Worm (Caenorhabditis elegans) whole organism, L2 larva: ENCODE measurements around the gene sms-2.
A peak's percentile ranks its signal among the peaks of the same experiment; 100 is the strongest.

Experiments
- C34F6.9 ChIP-seq: fragments of 150-350 bp; optimal IDR thresholded peaks from 2 replicates; lab custom pipeline; 2014; ENCODE audit warnings: missing biosample characterization, missing genetic modification characterization
- F13H6.1 ChIP-seq: sonication (generic microtip); optimal IDR thresholded peaks from 2 replicates; lab custom pipeline; 2016; ENCODE audit warnings: missing genetic modification characterization, missing compliant biosample characterization
- R02D3.7 ChIP-seq: fragments of 150-350 bp; optimal IDR thresholded peaks from 2 replicates; lab custom pipeline; 2014; ENCODE audit warnings: missing biosample characterization, missing genetic modification characterization
- Y55F3AM.14 ChIP-seq: fragments of 200-800 bp; sonication (Bioruptor generic); optimal IDR thresholded peaks from 2 replicates; lab custom pipeline; 2018; ENCODE audit warnings: mild to moderate bottlenecking, missing genetic modification characterization, missing compliant biosample characterization
- aly-2 ChIP-seq: fragments of 150-350 bp; optimal IDR thresholded peaks from 2 replicates; lab custom pipeline; 2014; ENCODE audit warnings: missing biosample characterization, missing genetic modification characterization
- blmp-1 ChIP-seq: sonication (generic microtip); optimal IDR thresholded peaks from 2 replicates; lab custom pipeline; 2017; ENCODE audit warnings: missing genetic modification characterization, mild to moderate bottlenecking, missing compliant biosample characterization, antibody characterized with exemption, moderate library complexity; ENCODE audit not compliant: insufficient read depth
- ceh-16 ChIP-seq: fragments of 150-350 bp; optimal IDR thresholded peaks from 2 replicates; lab custom pipeline; 2014; ENCODE audit warnings: missing biosample characterization, missing genetic modification characterization
- ceh-82 ChIP-seq: fragments of 150-350 bp; optimal IDR thresholded peaks from 2 replicates; lab custom pipeline; 2014; ENCODE audit warnings: missing biosample characterization, missing genetic modification characterization
- crh-2 ChIP-seq: sonication (generic microtip); optimal IDR thresholded peaks from 2 replicates; lab custom pipeline; 2017; ENCODE audit warnings: missing biosample characterization, missing genetic modification characterization
- egl-27 ChIP-seq: sonication (generic microtip); optimal IDR thresholded peaks from 3 replicates; lab custom pipeline; 2017; ENCODE audit warnings: missing biosample characterization, missing genetic modification reagents, missing genetic modification characterization
- fos-1 ChIP-seq: fragments of 150-350 bp; optimal IDR thresholded peaks from 2 replicates; lab custom pipeline; 2014; ENCODE audit warnings: missing biosample characterization, missing genetic modification characterization
- gmeb-1 ChIP-seq: fragments of 150-350 bp; optimal IDR thresholded peaks from 2 replicates; lab custom pipeline; 2014; ENCODE audit warnings: missing biosample characterization, missing genetic modification characterization
- lin-11 ChIP-seq: fragments of 150-350 bp; sonication (generic microtip); optimal IDR thresholded peaks from 2 replicates; lab custom pipeline; 2014; ENCODE audit warnings: missing biosample characterization, missing genetic modification characterization, inconsistent platforms, mixed read lengths
- lin-13 ChIP-seq: fragments of 150-350 bp; optimal IDR thresholded peaks from 2 replicates; lab custom pipeline; 2014; ENCODE audit warnings: missing biosample characterization, missing genetic modification reagents, missing genetic modification characterization
- lin-39 ChIP-seq: fragments of 150-350 bp; optimal IDR thresholded peaks from 2 replicates; lab custom pipeline; 2014; ENCODE audit warnings: missing biosample characterization, missing genetic modification reagents, missing genetic modification characterization
- lsy-2 ChIP-seq, 2 experiments: fragments of 150-350 bp in 1 of 2; sonication (generic microtip) in 1 of 2; optimal IDR thresholded peaks; 2 replicates each; lab custom pipeline; 2014 to 2017; ENCODE audit warnings: missing biosample characterization in 2 of 2, missing genetic modification characterization in 2 of 2
- mab-5 ChIP-seq: fragments of 150-350 bp; optimal IDR thresholded peaks from 2 replicates; lab custom pipeline; 2014; ENCODE audit warnings: missing biosample characterization, missing genetic modification characterization
- mbf-1 ChIP-seq: sonication (generic microtip); optimal IDR thresholded peaks from 2 replicates; lab custom pipeline; 2017; ENCODE audit warnings: missing biosample characterization, missing genetic modification characterization
- nhr-11 ChIP-seq: fragments of 150-350 bp; optimal IDR thresholded peaks from 2 replicates; lab custom pipeline; 2014; ENCODE audit warnings: missing biosample characterization, missing genetic modification characterization
- nhr-12 ChIP-seq: fragments of 150-350 bp; optimal IDR thresholded peaks from 2 replicates; lab custom pipeline; 2014; ENCODE audit warnings: missing biosample characterization, missing genetic modification characterization
- nhr-129 ChIP-seq: fragments of 150-350 bp; optimal IDR thresholded peaks from 2 replicates; lab custom pipeline; 2014; ENCODE audit warnings: missing biosample characterization, missing genetic modification characterization
- nhr-21 ChIP-seq: fragments of 150-350 bp; optimal IDR thresholded peaks from 2 replicates; lab custom pipeline; 2014; ENCODE audit warnings: missing biosample characterization, missing genetic modification characterization
- nhr-23 ChIP-seq: fragments of 150-350 bp; optimal IDR thresholded peaks from 2 replicates; lab custom pipeline; 2014; ENCODE audit warnings: missing biosample characterization, missing genetic modification reagents, missing genetic modification characterization
- nhr-237 ChIP-seq: fragments of 150-350 bp; optimal IDR thresholded peaks from 2 replicates; lab custom pipeline; 2014; ENCODE audit warnings: missing biosample characterization, missing genetic modification characterization
- nhr-25 ChIP-seq: fragments of 150-350 bp; sonication (generic microtip); optimal IDR thresholded peaks from 3 replicates; lab custom pipeline; 2014; ENCODE audit warnings: missing biosample characterization, missing genetic modification characterization
- nhr-77 ChIP-seq: fragments of 150-350 bp; optimal IDR thresholded peaks from 2 replicates; lab custom pipeline; 2014; ENCODE audit warnings: missing biosample characterization, missing genetic modification characterization
- peb-1 ChIP-seq: fragments of 150-350 bp; optimal IDR thresholded peaks from 2 replicates; lab custom pipeline; 2014; ENCODE audit warnings: missing biosample characterization, missing genetic modification characterization
- sem-4 ChIP-seq: fragments of 150-350 bp; optimal IDR thresholded peaks from 2 replicates; lab custom pipeline; 2014; ENCODE audit warnings: missing biosample characterization, missing genetic modification reagents, missing genetic modification characterization
- sma-9 ChIP-seq, 2 experiments: fragments of 150-350 bp in 1 of 2; sonication (generic microtip) in 1 of 2; optimal IDR thresholded peaks; 2 replicates each; lab custom pipeline; 2014 to 2016; ENCODE audit warnings: missing genetic modification characterization in 2 of 2, mild to moderate bottlenecking in 1 of 2, missing biosample characterization in 1 of 2, missing compliant biosample characterization in 1 of 2, missing genetic modification reagents in 1 of 2, moderate library complexity in 1 of 2
- snpc-4 ChIP-seq: fragments of 150-350 bp; optimal IDR thresholded peaks from 2 replicates; lab custom pipeline; 2014; ENCODE audit warnings: missing biosample characterization, missing genetic modification characterization
- unc-39 ChIP-seq: fragments of 150-350 bp; optimal IDR thresholded peaks from 2 replicates; lab custom pipeline; 2014; ENCODE audit warnings: missing biosample characterization, missing genetic modification characterization
- unc-55 ChIP-seq: fragments of 150-350 bp; sonication (generic microtip); optimal IDR thresholded peaks from 3 replicates; lab custom pipeline; 2014; ENCODE audit warnings: missing biosample characterization, missing genetic modification reagents, missing genetic modification characterization
- unc-62 ChIP-seq: fragments of 150-350 bp; optimal IDR thresholded peaks from 2 replicates; lab custom pipeline; 2014; ENCODE audit warnings: missing biosample characterization, missing genetic modification reagents, missing genetic modification characterization
- zag-1 ChIP-seq: fragments of 150-350 bp; optimal IDR thresholded peaks from 2 replicates; lab custom pipeline; 2014; ENCODE audit warnings: missing biosample characterization, missing genetic modification characterization
- ztf-1 ChIP-seq: fragments of 200-800 bp; sonication (Bioruptor generic); conservative IDR thresholded peaks from 2 replicates; pipeline ENCODE4 v1.3.6; 2022; ENCODE audit warnings: missing genetic modification characterization, missing compliant biosample characterization
- ztf-11 ChIP-seq: sonication (generic microtip); optimal IDR thresholded peaks from 2 replicates; lab custom pipeline; 2017; ENCODE audit warnings: missing biosample characterization, missing genetic modification characterization
- ztf-4 ChIP-seq: fragments of 150-350 bp; optimal IDR thresholded peaks from 2 replicates; lab custom pipeline; 2014; ENCODE audit warnings: missing biosample characterization, missing genetic modification characterization

The sms-2 gene

DNA sequence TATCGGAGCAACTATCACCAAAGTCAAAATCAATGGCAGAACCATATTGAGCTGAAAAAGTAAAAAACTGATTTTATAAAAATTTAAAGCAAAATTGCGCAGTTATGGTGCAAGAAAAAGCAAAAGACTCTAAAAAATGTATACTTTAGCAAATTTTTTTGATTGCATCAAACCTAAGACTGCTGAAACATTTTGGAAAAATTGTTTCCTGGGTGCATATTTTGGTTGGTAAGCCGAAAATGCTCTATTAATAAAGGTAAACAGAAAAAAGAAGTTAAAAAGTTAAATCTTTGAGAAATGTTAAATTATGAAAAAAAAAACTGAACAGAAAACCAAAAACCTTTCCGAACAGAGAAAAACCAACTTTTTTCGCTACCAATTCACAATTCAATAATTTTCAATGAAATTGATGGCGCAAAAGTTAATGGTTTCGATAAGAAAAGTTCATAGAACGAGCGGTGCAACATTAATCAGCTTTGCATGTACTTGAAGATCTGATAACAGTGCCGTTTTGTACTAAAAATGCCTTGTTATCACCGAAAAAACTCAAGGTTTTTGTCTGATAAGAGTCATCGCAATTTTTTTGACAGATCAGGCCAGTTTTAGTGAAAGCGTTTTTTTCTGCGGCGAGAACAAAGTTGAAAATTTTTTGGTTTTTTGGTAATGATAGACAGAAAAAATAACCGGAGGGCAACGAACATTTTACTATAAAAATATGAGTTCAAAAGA is 29.4 kb upstream of the sms-2 start, which contains the start of gene abhd-3.2 (continued):
- TF ChIP-seq unc-39 (tag; lab: Kevin White, UChicago): no peak
- no peak for TF ChIP-seq peb-1 (tag; lab: Kevin White, UChicago)
- TF ChIP-seq zag-1: no peak
- TF ChIP-seq gmeb-1: peak; percentile 65
- TF ChIP-seq nhr-21 (tag; lab: Kevin White, UChicago): peak; percentile 17
- peak; percentile 3 for TF ChIP-seq F13H6.1 (tag; lab: Kevin White, UChicago)
- no peak for TF ChIP-seq ceh-82 (tag; lab: Kevin White, UChicago)
- TF ChIP-seq egl-27 (tag; lab: Kevin White, UChicago): peak; percentile 67
- no peak for TF ChIP-seq mab-5 (tag; lab: Kevin White, UChicago)
- no peak for TF ChIP-seq C34F6.9
- TF ChIP-seq, all 48 proteins: peak for 11

DNA sequence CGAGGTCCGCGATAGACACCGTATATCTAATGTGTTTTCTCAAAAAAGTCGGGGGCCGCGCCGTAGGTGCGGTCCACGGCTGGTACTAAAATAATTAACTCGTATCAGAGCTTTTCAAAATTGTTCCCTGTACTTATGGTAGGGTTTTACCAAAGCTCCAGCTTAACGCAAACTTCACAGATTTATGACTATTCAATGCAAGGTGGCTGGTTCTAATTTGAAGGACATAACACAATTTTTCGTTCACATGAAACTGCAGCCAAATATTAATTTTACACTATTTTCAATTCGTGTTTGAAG is 26.5 kb upstream of the sms-2 start:
- TF ChIP-seq crh-2 (no peak), mab-5 (tag; lab: Kevin White, UChicago) (no peak), C34F6.9 (no peak), unc-62 (GFP tag; lab: Kevin White, UChicago) (no peak), peb-1 (tag; lab: Kevin White, UChicago) (no peak), R02D3.7 (tag; lab: Kevin White, UChicago) (no peak), mbf-1 (tag; lab: Kevin White, UChicago) (no peak), snpc-4 (tag; lab: Kevin White, UChicago) (no peak), sem-4 (tag; lab: Kevin White, UChicago) (no peak), nhr-11 (tag; lab: Kevin White, UChicago) (no peak), unc-39 (tag; lab: Kevin White, UChicago) (no peak), ceh-16 (no peak), nhr-23 (tag; lab: Kevin White, UChicago) (no peak), nhr-77 (tag; lab: Kevin White, UChicago) (no peak), sma-9 (GFP tag; optimal IDR thresholded peaks at IDR 0.05; lab: Kevin White, UChicago) (no peak), sma-9 (tag; optimal IDR thresholded peaks at IDR 0.05; lab: Kevin White, UChicago) (no peak)

DNA sequence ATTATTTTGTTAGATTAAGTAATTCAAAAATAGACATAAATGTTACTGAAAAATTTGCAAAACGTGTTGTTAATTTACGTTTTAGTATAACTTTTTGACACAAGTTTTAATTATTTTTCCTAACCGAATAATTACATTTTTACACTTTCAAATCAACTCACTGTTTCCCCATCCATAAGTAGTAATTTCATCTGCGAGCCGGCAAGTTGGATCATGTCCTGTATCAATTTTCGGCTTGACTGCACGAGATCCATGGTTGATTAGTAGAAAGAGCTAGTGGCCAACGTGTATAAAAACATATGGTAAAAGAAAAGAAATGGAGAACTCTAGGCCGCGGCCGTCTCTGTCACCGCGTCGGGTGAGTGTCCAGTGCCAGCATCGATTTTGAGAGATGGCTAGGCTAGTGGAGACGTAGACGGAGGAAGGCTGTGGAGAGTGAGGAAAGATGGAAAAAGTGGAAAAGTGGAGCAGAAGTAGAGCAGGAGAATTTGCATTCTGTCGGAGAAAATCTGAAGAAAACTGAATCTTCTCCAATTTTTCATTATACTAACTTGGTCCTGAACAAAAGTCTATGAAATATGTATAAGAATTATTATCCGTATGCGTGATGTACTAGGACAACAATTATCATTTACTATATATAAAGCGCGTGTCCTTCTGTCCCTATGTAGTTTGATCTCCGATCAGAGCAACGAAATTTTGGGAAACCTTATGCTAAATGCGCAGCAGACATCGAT is 26.0 kb upstream of the sms-2 start, which contains the start of gene vps-45:
TSS of gene vps-45 (minus strand) at position 350 of the 737 bp plus-strand sequence.
- TF ChIP-seq sma-9 (GFP tag; optimal IDR thresholded peaks at IDR 0.05; lab: Kevin White, UChicago): peak; percentile 36
- TF ChIP-seq sma-9 (tag; optimal IDR thresholded peaks at IDR 0.05; lab: Kevin White, UChicago): no peak
- no peak for TF ChIP-seq ztf-4 (tag; lab: Kevin White, UChicago)
- TF ChIP-seq lin-11 (tag; lab: Kevin White, UChicago): peak; percentile 44
- no peak for TF ChIP-seq nhr-237 (tag; lab: Kevin White, UChicago)
- TF ChIP-seq snpc-4 (tag; lab: Kevin White, UChicago): peak; percentile 39
- peak; percentile 1 for TF ChIP-seq nhr-25 (tag; lab: Kevin White, UChicago)
- TF ChIP-seq nhr-129 (tag; lab: Kevin White, UChicago): peak; percentile 54
- TF ChIP-seq unc-55 (GFP tag; lab: Kevin White, UChicago): peak; percentile 75
- TF ChIP-seq nhr-11 (tag; lab: Kevin White, UChicago): no peak
- no peak for TF ChIP-seq ceh-82 (tag; lab: Kevin White, UChicago)
- no peak for TF ChIP-seq lin-39 (tag; lab: Kevin White, UChicago)
- no peak for TF ChIP-seq ztf-1 (GFP tag; lab: Robert Waterston, UW)
- TF ChIP-seq fos-1 (tag; lab: Kevin White, UChicago): peak; percentile 34
- TF ChIP-seq ceh-16: no peak
- TF ChIP-seq F13H6.1 (tag; lab: Kevin White, UChicago): peak; percentile 14
- no peak for TF ChIP-seq mbf-1 (tag; lab: Kevin White, UChicago)
- TF ChIP-seq sem-4 (tag; lab: Kevin White, UChicago): no peak
- no peak for TF ChIP-seq blmp-1 (tag; lab: Kevin White, UChicago)
- peak; percentile 33 for TF ChIP-seq crh-2
- peak; percentile 30 for TF ChIP-seq lin-13 (GFP tag; lab: Kevin White, UChicago)
- peak; percentile 57 for TF ChIP-seq C34F6.9
- no peak for TF ChIP-seq lsy-2 (tag; optimal IDR thresholded peaks at IDR 0.05; lab: Kevin White, UChicago)
- TF ChIP-seq peb-1 (tag; lab: Kevin White, UChicago): no peak
- no peak for TF ChIP-seq unc-62 (GFP tag; lab: Kevin White, UChicago)
- no peak for TF ChIP-seq nhr-12 (tag; lab: Kevin White, UChicago)
- TF ChIP-seq Y55F3AM.14 (GFP tag; lab: Kevin White, UChicago): no peak
- no peak for TF ChIP-seq ztf-11 (tag; lab: Kevin White, UChicago)
- peak; percentile 1 for TF ChIP-seq zag-1
- TF ChIP-seq aly-2: no peak
- TF ChIP-seq, all 48 proteins: peak for 12
